Worm (Caenorhabditis elegans) whole organism, late embryonic: ENCODE data around the gene C27B7.2.

Experiments used
- ceh-48 ChIP-seq: sonication (generic microtip); optimal IDR thresholded peaks from 2 replicates; lab custom pipeline; 2016; ENCODE audit warnings: missing genetic modification characterization, inconsistent platforms, missing compliant biosample characterization
- dmd-4 ChIP-seq: sonication (generic microtip); optimal IDR thresholded peaks from 2 replicates; lab custom pipeline; 2016; ENCODE audit warnings: borderline replicate concordance, missing genetic modification characterization, missing compliant biosample characterization
- elt-2 ChIP-seq: sonication (generic microtip); optimal IDR thresholded peaks from 2 replicates; lab custom pipeline; 2016; ENCODE audit warnings: missing genetic modification reagents, missing genetic modification characterization, missing compliant biosample characterization
- ets-4 ChIP-seq: sonication (generic microtip); optimal IDR thresholded peaks from 2 replicates; lab custom pipeline; 2016; ENCODE audit warnings: missing genetic modification characterization, missing compliant biosample characterization
- fkh-10 ChIP-seq: fragments of 150-350 bp; optimal IDR thresholded peaks from 2 replicates; lab custom pipeline; 2014; ENCODE audit warnings: missing biosample characterization, missing genetic modification reagents, missing genetic modification characterization
- nhr-11 ChIP-seq: fragments of 150-350 bp; optimal IDR thresholded peaks from 2 replicates; lab custom pipeline; 2014; ENCODE audit warnings: missing biosample characterization, missing genetic modification characterization
- pag-3 ChIP-seq: sonication (generic microtip); optimal IDR thresholded peaks from 2 replicates; lab custom pipeline; 2016; ENCODE audit warnings: missing compliant biosample characterization, missing genetic modification characterization, borderline replicate concordance
- syd-9 ChIP-seq: sonication (generic microtip); optimal IDR thresholded peaks from 2 replicates; lab custom pipeline; 2016; ENCODE audit warnings: mild to moderate bottlenecking, missing genetic modification characterization, moderate library complexity, missing compliant biosample characterization
- tbx-2 ChIP-seq: sonication (generic microtip); optimal IDR thresholded peaks from 2 replicates; lab custom pipeline; 2016; ENCODE audit warnings: missing genetic modification characterization, missing compliant biosample characterization
- unc-86 ChIP-seq: sonication (generic microtip); optimal IDR thresholded peaks from 2 replicates; lab custom pipeline; 2016; ENCODE audit warnings: missing genetic modification characterization, missing compliant biosample characterization
- ztf-16 ChIP-seq: sonication (generic microtip); optimal IDR thresholded peaks from 2 replicates; lab custom pipeline; 2017; ENCODE audit warnings: missing genetic modification characterization, missing compliant biosample characterization

ce11 chrIV:8848983-8849382 lies 43.7 kb upstream of the C27B7.2 start:
- TF ChIP-seq dmd-4 (tag; lab: Kevin White, UChicago) (no peak), nhr-11 (tag; lab: Kevin White, UChicago) (no peak), syd-9 (no peak), pag-3 (tag; lab: Kevin White, UChicago) (no peak), fkh-10 (GFP tag; lab: Kevin White, UChicago) (no peak), unc-86 (tag; lab: Kevin White, UChicago) (no peak), ets-4 (no peak), ztf-16 (tag; lab: Kevin White, UChicago) (no peak), tbx-2 (tag; lab: Kevin White, UChicago) (no peak), elt-2 (tag; lab: Kevin White, UChicago) (no peak), ceh-48 (tag; lab: Kevin White, UChicago) (no peak)
